Worm (Caenorhabditis elegans) whole organism, midembryonic: ENCODE results near the gene C13E3.1.

Experiments
- T22C8.4 ChIP-seq: fragments of 200-800 bp; sonication (Bioruptor generic); IDR thresholded peaks from 2 replicates; pipeline ENCODE4 v1.3.6; 2022; ENCODE audit warnings: missing genetic modification characterization, missing compliant biosample characterization
- cog-1 ChIP-seq: sonication (generic microtip); optimal IDR thresholded peaks from 2 replicates; lab custom pipeline; 2016; ENCODE audit warnings: missing genetic modification characterization, missing compliant biosample characterization
- flt-1 ChIP-seq: fragments of 200-800 bp; sonication (Bioruptor generic); IDR thresholded peaks from 2 replicates; pipeline ENCODE4 v1.3.6; 2022; ENCODE audit warnings: missing genetic modification characterization, missing compliant biosample characterization
- klf-2 ChIP-seq: fragments of 200-800 bp; sonication (Bioruptor generic); conservative IDR thresholded peaks from 2 replicates; pipeline ENCODE4 v1.3.6; 2022; ENCODE audit warnings: missing genetic modification reagents, missing genetic modification characterization, missing compliant biosample characterization
- med-1 ChIP-seq: sonication (generic microtip); optimal IDR thresholded peaks from 2 replicates; lab custom pipeline; 2017; ENCODE audit warnings: missing genetic modification characterization, mild to moderate bottlenecking, missing compliant biosample characterization, antibody characterized with exemption, missing genetic modification reagents; ENCODE audit not compliant: insufficient read depth
- ref-1 ChIP-seq: fragments of 200-800 bp; sonication (Bioruptor generic); conservative IDR thresholded peaks from 2 replicates; pipeline ENCODE4 v1.3.6; 2022; ENCODE audit warnings: missing genetic modification reagents, missing genetic modification characterization, missing compliant biosample characterization
- tab-1 ChIP-seq: fragments of 200-800 bp; sonication (Bioruptor generic); IDR thresholded peaks from 2 replicates; pipeline ENCODE4 v1.3.6; 2022; ENCODE audit warnings: missing genetic modification characterization, missing compliant biosample characterization
- ztf-23 ChIP-seq: fragments of 200-800 bp; sonication (Bioruptor generic); IDR thresholded peaks from 2 replicates; pipeline ENCODE4 v1.3.6; 2022; ENCODE audit warnings: missing genetic modification reagents, missing genetic modification characterization, missing compliant biosample characterization
- ztf-29 ChIP-seq: fragments of 200-800 bp; sonication (Bioruptor generic); IDR thresholded peaks from 2 replicates; pipeline ENCODE4 v1.3.6; 2022; ENCODE audit warnings: missing genetic modification reagents, missing genetic modification characterization, missing compliant biosample characterization

The C13E3.1 gene

DNA sequence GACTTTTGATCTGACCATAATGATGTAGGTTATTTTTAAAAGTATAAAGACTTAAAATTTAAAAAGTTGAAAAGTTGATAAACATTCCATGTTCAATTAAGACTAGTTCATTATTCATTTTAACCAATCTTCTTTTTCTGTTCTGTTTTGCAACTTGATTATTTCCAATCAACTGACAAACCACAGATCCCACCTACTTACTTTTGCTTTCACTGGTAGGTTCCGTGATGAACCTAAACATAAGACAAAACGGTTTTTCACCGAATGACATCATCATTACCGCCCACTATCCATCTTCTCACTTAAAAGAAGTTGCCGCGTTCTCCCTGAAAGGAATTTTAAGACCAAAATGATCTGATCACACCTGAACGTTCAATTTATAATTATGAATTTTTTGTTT, 36.8 kb downstream of the C13E3.1 start:
- TF ChIP-seq flt-1 (GFP tag; lab: Robert Waterston, UW) (no peak), tab-1 (GFP tag; lab: Robert Waterston, UW) (no peak), ztf-23 (GFP tag; lab: Robert Waterston, UW) (no peak), med-1 (GFP tag; lab: Kevin White, UChicago) (no peak), cog-1 (tag; lab: Kevin White, UChicago) (no peak)

DNA sequence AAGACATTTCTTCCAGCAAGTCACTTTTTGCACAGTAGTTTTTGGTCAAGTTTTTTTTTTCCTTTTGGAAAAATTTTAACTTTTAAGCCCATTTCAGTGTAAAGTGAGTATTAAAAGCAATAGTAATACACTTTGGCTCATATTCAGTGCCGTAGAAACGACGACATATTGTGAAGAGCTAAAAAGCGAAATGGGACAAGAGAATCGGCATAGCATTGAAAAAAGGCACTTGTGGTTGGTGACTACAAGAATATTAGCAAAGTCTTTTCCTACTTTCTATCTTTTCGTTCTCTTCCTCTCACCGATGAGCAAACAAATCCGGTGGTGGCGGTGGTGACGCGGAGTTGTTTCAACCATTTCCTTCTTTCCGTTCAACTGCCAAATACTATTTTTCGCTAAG, 38.0 kb downstream of the C13E3.1 start, which contains the start of gene acs-22:
Gene acs-22, plus strand, starts transcription at position 301 of the 400 bp plus-strand sequence.
- TF ChIP-seq ref-1 (GFP tag; lab: Robert Waterston, UW) (no peak), tab-1 (GFP tag; lab: Robert Waterston, UW) (no peak)

DNA sequence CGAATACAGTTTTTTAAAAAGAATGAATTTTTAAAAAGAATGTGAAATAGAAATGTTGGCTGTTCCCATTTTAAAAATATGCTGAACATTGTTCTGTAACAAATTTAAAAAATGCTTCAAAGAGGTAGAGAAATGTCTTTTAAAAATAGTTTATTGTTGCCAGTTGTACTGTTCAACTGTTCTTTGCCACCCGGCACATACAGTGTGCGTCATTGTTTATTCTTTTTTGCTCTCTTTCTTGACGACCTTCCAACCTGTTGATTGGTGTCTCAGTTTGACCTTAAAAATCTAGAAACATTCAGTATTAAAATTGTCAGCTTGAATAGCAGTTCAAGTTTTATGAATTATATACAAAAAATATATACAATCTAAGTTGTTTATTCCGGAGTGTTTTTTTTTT, 38.7 kb downstream of the C13E3.1 start:
- TF ChIP-seq flt-1 (GFP tag; lab: Robert Waterston, UW) (no peak), ztf-29 (GFP tag; lab: Robert Waterston, UW) (no peak)

DNA sequence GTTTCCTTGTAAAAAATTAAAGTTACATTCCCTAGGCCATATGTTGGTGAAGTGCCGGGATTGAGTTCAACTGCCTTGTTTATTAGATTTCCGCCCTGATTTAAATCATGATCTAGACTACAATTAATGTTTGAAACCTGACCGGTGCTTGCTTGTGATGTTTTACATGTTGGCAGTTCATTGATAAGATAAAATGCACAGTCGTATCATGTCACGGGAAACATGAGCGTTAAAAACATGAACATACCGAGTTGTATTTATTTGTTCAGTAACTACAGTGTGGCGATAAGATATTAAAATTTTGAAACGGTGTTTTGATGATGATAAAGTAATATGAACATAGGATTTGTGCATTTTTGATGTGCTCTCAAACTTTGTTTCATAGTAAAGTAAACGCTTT, 39.5 kb downstream of the C13E3.1 start:
- TF ChIP-seq tab-1 (GFP tag; lab: Robert Waterston, UW) = no peak
- no peak for TF ChIP-seq flt-1 (GFP tag; lab: Robert Waterston, UW)
- no peak for TF ChIP-seq klf-2 (GFP tag; lab: Robert Waterston, UW)
- TF ChIP-seq ref-1 (GFP tag; lab: Robert Waterston, UW) = no peak
- no peak for TF ChIP-seq cog-1 (tag; lab: Kevin White, UChicago)
- TF ChIP-seq ztf-23 (GFP tag; lab: Robert Waterston, UW) = no peak

DNA sequence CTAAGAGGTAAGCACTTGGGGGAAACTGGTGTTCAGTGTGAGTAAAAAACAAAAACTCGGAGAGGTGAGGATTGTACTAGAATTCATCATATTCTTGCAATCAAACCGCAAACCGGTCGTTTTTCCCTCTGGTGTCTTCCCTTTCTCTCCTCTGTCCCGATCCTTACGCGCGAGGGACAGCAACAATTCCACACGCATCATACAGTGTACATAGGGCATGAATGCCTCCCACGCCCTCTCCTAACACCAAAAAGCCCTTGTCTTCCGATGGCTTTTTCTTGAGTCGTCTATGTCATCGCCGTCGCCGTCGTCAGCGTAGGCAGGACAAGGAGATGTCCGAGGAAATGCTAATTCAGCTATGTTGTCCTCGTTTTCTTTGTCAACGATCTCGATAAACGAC, 40.6 kb downstream of the C13E3.1 start:
- TF ChIP-seq T22C8.4 (GFP tag; lab: Robert Waterston, UW) (no peak), ztf-23 (GFP tag; lab: Robert Waterston, UW) (no peak), cog-1 (tag; lab: Kevin White, UChicago) (no peak), ztf-29 (GFP tag; lab: Robert Waterston, UW) (no peak), flt-1 (GFP tag; lab: Robert Waterston, UW) (no peak), ref-1 (GFP tag; lab: Robert Waterston, UW) (no peak), med-1 (GFP tag; lab: Kevin White, UChicago) (no peak)

DNA sequence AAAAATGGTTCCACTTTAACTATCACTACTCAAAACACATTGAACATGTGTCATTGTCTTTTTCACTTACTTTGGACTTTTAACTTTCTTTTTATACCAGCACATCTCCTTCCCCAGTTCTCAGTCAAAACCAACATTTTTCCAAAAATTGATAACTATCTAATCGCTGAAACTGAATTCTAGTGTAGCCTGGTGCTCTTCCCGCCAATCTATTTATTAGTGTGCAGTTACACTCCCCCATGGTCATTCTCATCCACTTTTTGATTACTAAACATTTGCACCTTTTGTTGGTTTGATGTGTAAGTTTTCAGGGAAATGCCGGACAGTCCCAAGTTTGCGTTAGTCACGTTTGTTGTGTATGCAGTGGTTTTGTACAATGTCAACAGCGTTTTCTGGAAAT, 41.3 kb downstream of the C13E3.1 start:
- no peak for TF ChIP-seq ref-1 (GFP tag; lab: Robert Waterston, UW)
- no peak for TF ChIP-seq ztf-29 (GFP tag; lab: Robert Waterston, UW)
- TF ChIP-seq med-1 (GFP tag; lab: Kevin White, UChicago) = no peak

DNA sequence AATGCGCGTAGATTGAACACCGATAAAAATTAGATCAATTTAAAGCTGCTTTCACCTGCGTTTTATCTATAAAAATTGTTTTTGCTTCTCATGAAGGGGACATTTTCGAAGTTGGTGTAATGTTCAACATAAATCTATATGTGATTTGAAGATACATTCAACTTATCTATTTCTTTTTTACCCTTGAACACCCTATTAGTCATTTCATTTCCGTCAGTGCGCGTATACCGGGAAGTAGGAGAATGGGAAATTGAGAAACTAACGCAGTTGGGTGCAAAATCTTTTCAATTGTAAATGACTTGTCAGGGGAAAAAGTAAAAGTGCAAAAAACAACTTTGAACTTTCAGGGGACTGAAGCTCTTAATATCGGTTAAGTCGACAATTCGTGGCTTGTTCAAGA, 42.1 kb downstream of the C13E3.1 start:
- TF ChIP-seq tab-1 (GFP tag; lab: Robert Waterston, UW) (no peak), cog-1 (tag; lab: Kevin White, UChicago) (no peak), ztf-23 (GFP tag; lab: Robert Waterston, UW) (no peak), ztf-29 (GFP tag; lab: Robert Waterston, UW) (no peak), med-1 (GFP tag; lab: Kevin White, UChicago) (no peak), T22C8.4 (GFP tag; lab: Robert Waterston, UW) (no peak), flt-1 (GFP tag; lab: Robert Waterston, UW) (no peak), ref-1 (GFP tag; lab: Robert Waterston, UW) (no peak), klf-2 (GFP tag; lab: Robert Waterston, UW) (no peak)

DNA sequence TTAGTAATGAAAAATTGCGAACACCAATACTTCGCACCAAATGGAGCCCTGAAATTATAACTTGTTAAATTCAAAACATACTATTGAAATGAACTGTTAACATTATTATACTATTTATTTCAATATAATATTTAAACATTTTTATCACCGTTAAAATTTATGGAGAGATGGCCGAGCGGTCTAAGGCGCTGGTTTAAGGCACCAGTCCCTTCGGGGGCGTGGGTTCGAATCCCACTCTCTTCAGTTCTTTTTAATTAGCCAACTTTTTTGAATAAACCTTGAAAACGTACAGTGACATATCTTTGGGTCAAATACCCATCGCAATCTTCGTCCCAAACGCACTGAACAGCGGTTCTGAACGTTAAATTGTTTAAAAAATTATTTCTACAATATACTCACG, 46.5 kb downstream of the C13E3.1 start:
- no peak for TF ChIP-seq ref-1 (GFP tag; lab: Robert Waterston, UW)
- TF ChIP-seq flt-1 (GFP tag; lab: Robert Waterston, UW) = no peak
- TF ChIP-seq ztf-29 (GFP tag; lab: Robert Waterston, UW) = no peak
- no peak for TF ChIP-seq ztf-23 (GFP tag; lab: Robert Waterston, UW)
- TF ChIP-seq med-1 (GFP tag; lab: Kevin White, UChicago) = no peak
- no peak for TF ChIP-seq cog-1 (tag; lab: Kevin White, UChicago)
- TF ChIP-seq klf-2 (GFP tag; lab: Robert Waterston, UW) = no peak
- no peak for TF ChIP-seq T22C8.4 (GFP tag; lab: Robert Waterston, UW)
- TF ChIP-seq tab-1 (GFP tag; lab: Robert Waterston, UW) = no peak

DNA sequence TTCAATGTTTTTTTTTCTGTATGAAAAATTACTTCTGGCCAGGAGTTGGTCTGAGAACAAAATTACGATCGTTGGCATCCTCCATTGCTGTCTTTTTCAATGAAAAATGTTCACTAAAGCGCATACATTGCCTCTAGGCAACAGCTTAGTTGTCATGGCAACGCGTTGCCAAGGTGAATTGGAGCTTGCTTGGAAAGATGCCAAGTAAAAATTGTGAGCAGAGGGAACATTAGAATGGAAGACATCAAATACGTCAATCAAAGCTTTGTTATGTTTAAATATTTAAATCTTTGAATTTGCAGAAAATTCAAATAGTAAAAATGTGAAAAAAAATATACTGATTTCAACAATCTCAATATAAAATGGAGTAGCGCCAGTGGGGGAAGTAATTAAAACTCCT, 47.2 kb downstream of the C13E3.1 start, which contains the start of gene dylt-2:
Gene dylt-2, minus strand, starts transcription at position 101 of the 400 bp plus-strand sequence.
- TF ChIP-seq med-1 (GFP tag; lab: Kevin White, UChicago) (no peak), ztf-29 (GFP tag; lab: Robert Waterston, UW) (no peak), flt-1 (GFP tag; lab: Robert Waterston, UW) (no peak), T22C8.4 (GFP tag; lab: Robert Waterston, UW) (no peak), ztf-23 (GFP tag; lab: Robert Waterston, UW) (no peak)

DNA sequence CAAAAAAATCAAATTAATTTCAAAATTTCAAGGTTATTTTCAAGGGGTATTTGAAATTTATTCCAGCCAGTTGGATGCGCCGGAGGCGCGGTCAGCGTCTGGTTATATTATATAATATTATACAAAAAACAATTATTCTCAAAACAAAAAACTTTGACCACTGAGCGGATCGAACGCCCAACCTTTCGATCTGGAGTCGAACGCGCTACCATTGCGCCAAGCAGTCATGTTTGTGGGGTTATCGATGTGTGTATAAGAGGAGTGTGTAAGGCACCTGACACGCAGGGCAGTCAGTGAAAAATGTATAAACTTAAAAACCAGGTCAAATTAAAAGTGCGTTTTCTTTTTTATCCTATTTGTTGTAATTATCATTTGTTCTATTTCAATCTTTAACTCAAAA, 51.2 kb downstream of the C13E3.1 start:
- peak; percentile 66 for TF ChIP-seq ref-1 (GFP tag; lab: Robert Waterston, UW)
- TF ChIP-seq tab-1 (GFP tag; lab: Robert Waterston, UW) = peak; percentile 67; the same call in 1 of the 2 replicates
- TF ChIP-seq cog-1 (tag; lab: Kevin White, UChicago) = no peak
- no peak for TF ChIP-seq klf-2 (GFP tag; lab: Robert Waterston, UW)
- peak; percentile 63 for TF ChIP-seq ztf-29 (GFP tag; lab: Robert Waterston, UW)
- TF ChIP-seq ztf-23 (GFP tag; lab: Robert Waterston, UW) = peak; percentile 69; the same call in 1 of the 2 replicates
- TF ChIP-seq T22C8.4 (GFP tag; lab: Robert Waterston, UW) = 0 out of 2 replicates have a peak, but pooled peaks have one; percentile 9
